Worm (Caenorhabditis elegans): ENCODE measurements around the gene sri-51.
"Not testable (repeated sequence)": the region's sequence is repeated elsewhere in the genome, so short reads cannot be mapped to it uniquely, and the experiment has no call there.

DNA sequence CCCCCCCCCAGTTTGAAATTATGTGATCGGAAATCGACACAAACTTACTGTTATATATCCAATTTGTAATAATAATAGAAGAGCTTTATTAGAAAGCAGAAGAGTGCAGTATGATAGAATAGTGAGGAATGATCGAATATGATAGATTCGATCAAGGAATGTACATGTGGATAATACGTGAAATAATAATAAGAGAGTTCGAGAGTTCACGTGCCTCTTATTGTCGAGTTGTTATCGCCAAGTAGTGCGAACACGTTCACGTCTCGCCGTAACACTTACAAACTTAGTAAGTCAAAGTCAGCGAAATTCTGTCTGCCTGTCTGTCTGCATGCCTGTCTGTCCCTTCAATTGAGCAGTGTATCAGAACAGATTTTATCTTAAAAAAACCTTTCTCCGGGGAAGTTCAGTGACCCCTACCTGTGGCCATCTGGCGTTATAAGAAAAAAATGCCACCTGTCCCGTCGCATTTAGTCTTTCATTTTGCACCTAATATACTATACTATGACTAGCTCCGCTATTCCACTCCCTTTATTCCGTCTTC is 15.5 kb downstream of the sri-51 start, which contains the start of the genes Y27F2A.6 and Y27F2A.8:
- not testable (repeated sequence) for TF ChIP-seq mab-5 (tag; optimal IDR thresholded peaks at IDR 0.05); ceh-43 (GFP tag; optimal IDR thresholded peaks at IDR 0.05); ztf-11 (tag; optimal IDR thresholded peaks at IDR 0.05); nhr-76 (tag; optimal IDR thresholded peaks at IDR 0.05); hlh-1 (tag; optimal IDR thresholded peaks at IDR 0.05); pha-4 (tag; optimal IDR thresholded peaks at IDR 0.05); lsy-2 (tag; optimal IDR thresholded peaks at IDR 0.05); tbx-8 (GFP tag; optimal IDR thresholded peaks at IDR 0.05); unc-62 (GFP tag; optimal IDR thresholded peaks at IDR 0.05); cnd-1 (tag; optimal IDR thresholded peaks at IDR 0.05); elt-3 (tag; optimal IDR thresholded peaks at IDR 0.05); zip-8 (tag; optimal IDR thresholded peaks at IDR 0.05)

All from whole organism, mixed stage, embryonic.